Fruit fly (Drosophila melanogaster) whole organism, embryonic: ENCODE measurements around the gene Pxn.
A peak's percentile ranks its signal among the peaks of the same experiment; 100 is the strongest.

ENCODE experiments used
- BEAF-32 ChIP-seq: fragments of 200-800 bp; sonication (Bioruptor generic); optimal IDR thresholded peaks from 3 replicates; lab custom pipeline; 2017; ENCODE audit warnings: missing biosample characterization, missing genetic modification characterization, mild to moderate bottlenecking, moderate library complexity, missing genetic modification reagents
- BtbVII ChIP-seq: fragments of 200-800 bp; sonication (Bioruptor generic); optimal IDR thresholded peaks from 3 replicates; lab custom pipeline; 2017; ENCODE audit warnings: missing biosample characterization, mild to moderate bottlenecking, missing genetic modification characterization
- Bteb2 ChIP-seq: fragments of 200-800 bp; sonication (Bioruptor generic); optimal IDR thresholded peaks from 2 replicates; lab custom pipeline; 2016; ENCODE audit warnings: missing biosample characterization, missing genetic modification characterization
- CG10366 ChIP-seq: fragments of 200-800 bp; sonication (Bioruptor generic); IDR thresholded peaks from 2 replicates; pipeline ENCODE4 v1.3.6; 2022; ENCODE audit warnings: missing biosample characterization, missing genetic modification characterization
- CG1233 ChIP-seq: fragments of 200-800 bp; sonication (Bioruptor generic); optimal IDR thresholded peaks from 4 replicates; lab custom pipeline; 2018; ENCODE audit warnings: missing biosample characterization, mild to moderate bottlenecking, missing genetic modification characterization
- CG14441 ChIP-seq: fragments of 200-800 bp; sonication (Bioruptor generic); IDR thresholded peaks from 2 replicates; pipeline ENCODE4 v1.3.6; 2022; ENCODE audit warnings: missing biosample characterization, missing genetic modification characterization
- CG14965 ChIP-seq: fragments of 200-800 bp; sonication (Bioruptor generic); optimal IDR thresholded peaks from 2 replicates; lab custom pipeline; 2016; ENCODE audit warnings: missing biosample characterization, missing genetic modification characterization, borderline replicate concordance
- CG15011 ChIP-seq: fragments of 200-800 bp; sonication (Bioruptor generic); optimal IDR thresholded peaks from 3 replicates; lab custom pipeline; 2018; ENCODE audit warnings: missing biosample characterization, mild to moderate bottlenecking, missing genetic modification characterization
- CG17912 ChIP-seq: fragments of 200-800 bp; sonication (Bioruptor generic); optimal IDR thresholded peaks from 2 replicates; lab custom pipeline; 2018; ENCODE audit warnings: missing biosample characterization, mild to moderate bottlenecking, missing genetic modification characterization
- CG2120 ChIP-seq: fragments of 200-800 bp; sonication (Bioruptor generic); optimal IDR thresholded peaks from 3 replicates; lab custom pipeline; 2016; ENCODE audit warnings: missing biosample characterization, missing genetic modification characterization
- CG2889 ChIP-seq: fragments of 200-800 bp; sonication (Bioruptor generic); IDR thresholded peaks from 3 replicates; pipeline ENCODE4 v1.3.6; 2022; ENCODE audit warnings: missing biosample characterization, missing genetic modification characterization
- CG30403 ChIP-seq: fragments of 200-800 bp; sonication (Bioruptor generic); optimal IDR thresholded peaks from 3 replicates; lab custom pipeline; 2016; ENCODE audit warnings: missing biosample characterization, missing genetic modification characterization
- CG3065 ChIP-seq: fragments of 200-800 bp; sonication (Bioruptor generic); optimal IDR thresholded peaks from 2 replicates; lab custom pipeline; 2016; ENCODE audit warnings: missing biosample characterization, missing genetic modification characterization
- CG4282 ChIP-seq: fragments of 200-800 bp; sonication (Bioruptor generic); optimal IDR thresholded peaks from 2 replicates; lab custom pipeline; 2016; ENCODE audit warnings: missing biosample characterization, missing genetic modification characterization
- CG4730 ChIP-seq: fragments of 200-800 bp; sonication (Bioruptor generic); IDR thresholded peaks from 2 replicates; pipeline ENCODE4 v1.3.6; 2022; ENCODE audit warnings: missing biosample characterization, missing genetic modification characterization
- CG4820 ChIP-seq: fragments of 200-800 bp; sonication (Bioruptor generic); optimal IDR thresholded peaks from 3 replicates; lab custom pipeline; 2016; ENCODE audit warnings: missing biosample characterization, missing genetic modification characterization
- CG4854 ChIP-seq: fragments of 200-800 bp; sonication (Bioruptor generic); optimal IDR thresholded peaks from 2 replicates; lab custom pipeline; 2016; ENCODE audit warnings: missing biosample characterization, missing genetic modification characterization, inconsistent platforms
- CG5245 ChIP-seq: fragments of 200-800 bp; sonication (Bioruptor generic); optimal IDR thresholded peaks from 3 replicates; lab custom pipeline; 2016; ENCODE audit warnings: missing biosample characterization, missing genetic modification characterization
- CG6683 ChIP-seq: fragments of 200-800 bp; sonication (Bioruptor generic); optimal IDR thresholded peaks from 2 replicates; lab custom pipeline; 2017; ENCODE audit warnings: missing biosample characterization, mild to moderate bottlenecking, missing genetic modification characterization, missing genetic modification reagents
- CG6689 ChIP-seq: fragments of 200-800 bp; sonication (Bioruptor generic); IDR thresholded peaks from 2 replicates; pipeline ENCODE4 v1.3.6; 2022; ENCODE audit warnings: missing biosample characterization, missing genetic modification characterization
- CG8290 ChIP-seq, 3 experiments: fragments of 200-800 bp; sonication (Bioruptor generic); optimal IDR thresholded peaks; 2 replicates each; lab custom pipeline; 2016 to 2019; ENCODE audit warnings: missing biosample characterization in 3 of 3, missing genetic modification characterization in 3 of 3, mild to moderate bottlenecking in 2 of 3, moderate library complexity in 1 of 3
- CkIIα-i1 ChIP-seq: fragments of 200-800 bp; sonication (Bioruptor generic); IDR thresholded peaks from 2 replicates; pipeline ENCODE4 v1.3.6; 2022; ENCODE audit warnings: missing biosample characterization, missing genetic modification characterization
- Dek ChIP-seq: fragments of 200-800 bp; sonication (Bioruptor generic); optimal IDR thresholded peaks from 3 replicates; lab custom pipeline; 2019; ENCODE audit warnings: missing biosample characterization, mild to moderate bottlenecking, missing genetic modification characterization, moderate library complexity
- Fer1 ChIP-seq: fragments of 200-800 bp; sonication (Bioruptor generic); optimal IDR thresholded peaks from 2 replicates; lab custom pipeline; 2017; ENCODE audit warnings: missing biosample characterization, mild to moderate bottlenecking, missing genetic modification characterization
- Hmr ChIP-seq: fragments of 200-800 bp; sonication (Bioruptor generic); optimal IDR thresholded peaks from 3 replicates; lab custom pipeline; 2017; ENCODE audit warnings: mild to moderate bottlenecking, missing biosample characterization, missing genetic modification reagents, missing genetic modification characterization
- Lhr ChIP-seq: fragments of 200-800 bp; sonication (Bioruptor generic); optimal IDR thresholded peaks from 3 replicates; lab custom pipeline; 2017; ENCODE audit warnings: mild to moderate bottlenecking, missing biosample characterization, missing genetic modification reagents, missing genetic modification characterization
- Med ChIP-seq: fragments of 200-800 bp; sonication (Bioruptor generic); peaks from one replicate; lab custom pipeline; 2016; ENCODE audit warnings: missing biosample characterization, missing genetic modification characterization, mild to moderate bottlenecking, inconsistent platforms, moderate library complexity
- NC2β ChIP-seq: fragments of 200-800 bp; sonication (Bioruptor generic); optimal IDR thresholded peaks from 2 replicates; lab custom pipeline; 2016; ENCODE audit warnings: missing biosample characterization, missing genetic modification characterization
- Sox100B ChIP-seq: fragments of 200-800 bp; sonication (Bioruptor generic); optimal IDR thresholded peaks from 3 replicates; lab custom pipeline; 2018; ENCODE audit warnings: missing biosample characterization, mild to moderate bottlenecking, missing genetic modification characterization
- Tbp ChIP-seq: fragments of >200 bp; optimal IDR thresholded peaks from 2 replicates; lab custom pipeline; 2018; ENCODE audit warnings: missing biosample characterization, missing genetic modification characterization
- ash1 ChIP-seq: fragments of 200-800 bp; sonication (Bioruptor generic); optimal IDR thresholded peaks from 2 replicates; lab custom pipeline; 2018; ENCODE audit warnings: missing biosample characterization, mild to moderate bottlenecking, missing genetic modification characterization
- bcd ChIP-seq: fragments of 200-800 bp; sonication (Bioruptor generic); optimal IDR thresholded peaks from 2 replicates; lab custom pipeline; 2017; ENCODE audit warnings: missing biosample characterization, mild to moderate bottlenecking, missing genetic modification characterization
- cato ChIP-seq: fragments of 200-800 bp; sonication (Bioruptor generic); optimal IDR thresholded peaks from 2 replicates; lab custom pipeline; 2016; ENCODE audit warnings: missing biosample characterization, missing genetic modification characterization, borderline replicate concordance
- gcm ChIP-seq: fragments of 200-800 bp; sonication (Bioruptor generic); optimal IDR thresholded peaks from 2 replicates; lab custom pipeline; 2019; ENCODE audit warnings: missing biosample characterization, mild to moderate bottlenecking, missing genetic modification characterization, moderate library complexity
- ham ChIP-seq: fragments of 200-800 bp; sonication (Bioruptor generic); IDR thresholded peaks from 2 replicates; pipeline ENCODE4 v1.3.6; 2022; ENCODE audit warnings: missing biosample characterization, missing genetic modification characterization
- jumu ChIP-seq: fragments of 200-800 bp; sonication (Bioruptor generic); optimal IDR thresholded peaks from 3 replicates; lab custom pipeline; 2016; ENCODE audit warnings: missing biosample characterization, missing genetic modification characterization
- knrl ChIP-seq: fragments of 200-800 bp; sonication (Bioruptor generic); IDR thresholded peaks from 3 replicates; pipeline ENCODE4 v1.3.6; 2022; ENCODE audit warnings: missing biosample characterization, missing genetic modification characterization; ENCODE audit not compliant: partially characterized antibody
- luna ChIP-seq: fragments of 200-800 bp; sonication (Bioruptor generic); optimal IDR thresholded peaks from 2 replicates; lab custom pipeline; 2016; ENCODE audit warnings: missing biosample characterization, missing genetic modification characterization
- peb ChIP-seq: fragments of 200-800 bp; sonication (Bioruptor generic); IDR thresholded peaks from 2 replicates; pipeline ENCODE4 v1.3.6; 2022; ENCODE audit warnings: missing biosample characterization, missing genetic modification characterization
- pita ChIP-seq: fragments of 200-800 bp; sonication (Bioruptor generic); optimal IDR thresholded peaks from 2 replicates; lab custom pipeline; 2017; ENCODE audit warnings: missing biosample characterization, mild to moderate bottlenecking, missing genetic modification characterization
- sd ChIP-seq: fragments of 200-800 bp; sonication (Bioruptor generic); optimal IDR thresholded peaks from 3 replicates; lab custom pipeline; 2018; ENCODE audit warnings: missing biosample characterization, mild to moderate bottlenecking, missing genetic modification characterization, moderate library complexity
- stc ChIP-seq: fragments of 200-800 bp; sonication (Bioruptor generic); IDR thresholded peaks from 2 replicates; pipeline ENCODE4 v1.3.6; 2022; ENCODE audit warnings: missing biosample characterization, missing genetic modification characterization
- stwl ChIP-seq: fragments of 200-800 bp; sonication (Bioruptor generic); optimal IDR thresholded peaks from 3 replicates; lab custom pipeline; 2018; ENCODE audit warnings: missing biosample characterization, mild to moderate bottlenecking, missing genetic modification characterization, moderate library complexity
- tio ChIP-seq: fragments of 200-800 bp; sonication (Bioruptor generic); optimal IDR thresholded peaks from 2 replicates; lab custom pipeline; 2017; ENCODE audit warnings: missing biosample characterization, missing genetic modification characterization, inconsistent platforms
- unpg ChIP-seq: fragments of 200-800 bp; sonication (Bioruptor generic); optimal IDR thresholded peaks from 3 replicates; lab custom pipeline; 2018; ENCODE audit warnings: missing biosample characterization, mild to moderate bottlenecking, missing genetic modification characterization, moderate library complexity
- vnd ChIP-seq: fragments of 200-800 bp; sonication (Bioruptor generic); IDR thresholded peaks from 3 replicates; pipeline ENCODE4 v1.3.6; 2022; ENCODE audit warnings: missing biosample characterization, missing genetic modification characterization; ENCODE audit not compliant: partially characterized antibody
- vvl ChIP-seq: fragments of 200-800 bp; sonication (Bioruptor generic); IDR thresholded peaks from 2 replicates; pipeline ENCODE4 v1.3.6; 2022; ENCODE audit warnings: missing biosample characterization, missing genetic modification characterization
- zen ChIP-seq: fragments of 200-800 bp; sonication (Bioruptor generic); optimal IDR thresholded peaks from 3 replicates; lab custom pipeline; 2018; ENCODE audit warnings: missing biosample characterization, mild to moderate bottlenecking, missing genetic modification characterization, moderate library complexity

The Pxn gene

DNA sequence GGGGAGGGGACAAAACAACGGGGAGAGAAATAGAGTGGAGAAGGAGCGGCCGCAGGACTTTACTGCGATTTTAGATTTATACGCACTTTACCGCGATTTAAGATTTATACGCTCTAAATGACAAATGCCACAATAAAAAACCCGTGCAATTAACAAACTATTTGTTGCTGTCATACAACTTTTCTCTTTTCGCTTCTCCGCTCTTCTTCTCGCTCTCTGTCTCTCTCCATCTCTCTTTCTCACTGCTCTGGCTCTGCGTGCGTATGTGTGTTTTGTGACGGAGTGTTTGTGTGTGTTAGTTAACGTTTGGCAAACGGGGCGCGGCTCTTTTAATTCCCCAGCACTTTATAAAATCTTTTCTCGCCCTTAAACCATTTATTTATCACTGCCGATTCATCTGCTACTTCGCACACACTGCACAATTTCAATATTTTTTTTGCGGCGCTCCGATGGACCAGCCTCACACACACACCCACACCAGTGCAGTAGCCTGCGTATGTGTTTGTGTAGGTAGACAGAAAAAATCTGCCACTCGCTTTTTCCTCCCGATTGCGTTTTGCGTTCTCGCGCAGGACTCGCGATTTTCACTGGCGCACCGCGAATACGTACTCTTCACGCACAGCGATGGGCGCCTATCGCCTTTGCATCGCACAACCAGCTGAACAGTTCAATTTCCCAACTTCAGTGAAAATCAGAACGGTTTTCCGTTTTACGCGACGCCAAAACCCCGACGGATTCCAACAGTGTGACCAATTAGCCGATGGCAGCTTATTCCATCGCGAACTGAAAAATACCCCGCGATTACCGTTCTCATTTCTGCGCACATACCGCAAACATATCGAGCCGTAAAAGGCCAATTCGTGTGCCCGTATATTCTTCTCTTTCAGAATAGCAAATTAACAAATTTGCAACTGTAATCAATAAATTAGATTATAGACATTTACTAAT, 43.8 kb downstream of the Pxn start, which contains the start of gene msn (continued):
- no peak for TF ChIP-seq peb (GFP tag; lab: Robert Waterston, UW)
- peak; percentile 47 for TF ChIP-seq CG17912 (GFP tag; lab: Kevin White, UChicago)
- no peak for TF ChIP-seq unpg (GFP tag; lab: Kevin White, UChicago)
- peak; percentile 55 for TF ChIP-seq Hmr
- no peak for TF ChIP-seq tio
- TF ChIP-seq jumu (GFP tag; lab: Kevin White, UChicago): no peak
- TF ChIP-seq CG5245 (GFP tag; lab: Kevin White, UChicago): no peak
- TF ChIP-seq ash1 (GFP tag; lab: Kevin White, UChicago): no peak
- peak; percentile 36; the same call in 2 of the 3 replicates for TF ChIP-seq knrl (GFP tag; lab: Robert Waterston, UW)
- TF ChIP-seq CG2889 (GFP tag; lab: Robert Waterston, UW): no peak
- TF ChIP-seq Bteb2 (GFP tag; lab: Kevin White, UChicago): no peak
- TF ChIP-seq CG8290 (GFP tag; optimal IDR thresholded peaks at IDR 0.05; lab: Kevin White, UChicago): peak; percentile 1
- TF ChIP-seq CG8290 (tag; optimal IDR thresholded peaks at IDR 0.05; lab: Kevin White, UChicago): peak in 1 of 2 experiments; percentile 84
- TF ChIP-seq bcd (GFP tag; lab: Kevin White, UChicago): no peak
- TF ChIP-seq NC2β (GFP tag; lab: Kevin White, UChicago): peak; percentile 62
- peak; percentile 14 for TF ChIP-seq CG2120 (GFP tag; lab: Kevin White, UChicago)
- TF ChIP-seq Fer1: peak; percentile 77
- TF ChIP-seq cato (GFP tag; lab: Kevin White, UChicago): no peak
- TF ChIP-seq BtbVII (GFP tag; lab: Kevin White, UChicago): peak; percentile 60
- TF ChIP-seq CG4730 (GFP tag; lab: Robert Waterston, UW): no peak
- TF ChIP-seq pita (GFP tag; lab: Kevin White, UChicago): no peak
- 0 out of 2 replicates have a peak, but pooled peaks have one; percentile 22 for TF ChIP-seq CG14441
- peak; percentile 8 for TF ChIP-seq CG6683 (GFP tag; lab: Kevin White, UChicago)
- no peak for TF ChIP-seq luna (GFP tag; lab: Kevin White, UChicago)
- TF ChIP-seq sd (tag; lab: Kevin White, UChicago): peak; percentile 64
- no peak for TF ChIP-seq vnd (GFP tag; lab: Robert Waterston, UW)
- no peak for TF ChIP-seq CG4282 (GFP tag; lab: Kevin White, UChicago)
- TF ChIP-seq vvl: peak; percentile 47
- peak; percentile 27 for TF ChIP-seq zen
- TF ChIP-seq CG4820 (GFP tag; lab: Kevin White, UChicago): no peak
- no peak for TF ChIP-seq CG30403 (GFP tag; lab: Kevin White, UChicago)
- TF ChIP-seq Med: peak; percentile 88
- TF ChIP-seq Lhr: peak; percentile 38
- no peak for TF ChIP-seq CG3065 (GFP tag; lab: Kevin White, UChicago)
- TF ChIP-seq ham: no peak
- peak; percentile 36; the same call in 1 of the 2 replicates for TF ChIP-seq stc
- no peak for TF ChIP-seq Sox100B (GFP tag; lab: Kevin White, UChicago)
- TF ChIP-seq stwl (tag; lab: Kevin White, UChicago): peak; percentile 59
- no peak for TF ChIP-seq Tbp (GFP tag; lab: Kevin White, UChicago)
- TF ChIP-seq Dek: no peak
- no peak for TF ChIP-seq CG15011 (GFP tag; lab: Kevin White, UChicago)
- TF ChIP-seq CG10366 (GFP tag; lab: Robert Waterston, UW): peak; percentile 18; the same call in 1 of the 2 replicates
- peak; percentile 64 for TF ChIP-seq BEAF-32
- no peak for TF ChIP-seq CkIIα-i1 (GFP tag; lab: Robert Waterston, UW)
- TF ChIP-seq CG1233: no peak
- no peak for TF ChIP-seq CG6689 (GFP tag; lab: Robert Waterston, UW)
- peak; percentile 4 for TF ChIP-seq gcm (GFP tag; lab: Kevin White, UChicago)
- no peak for TF ChIP-seq CG14965 (GFP tag; lab: Kevin White, UChicago)
- TF ChIP-seq CG4854 (GFP tag; lab: Kevin White, UChicago): no peak
